Fruit fly (Drosophila melanogaster): Measurements from ENCODE around the gene CG1146.

CG1146 gene

DNA sequence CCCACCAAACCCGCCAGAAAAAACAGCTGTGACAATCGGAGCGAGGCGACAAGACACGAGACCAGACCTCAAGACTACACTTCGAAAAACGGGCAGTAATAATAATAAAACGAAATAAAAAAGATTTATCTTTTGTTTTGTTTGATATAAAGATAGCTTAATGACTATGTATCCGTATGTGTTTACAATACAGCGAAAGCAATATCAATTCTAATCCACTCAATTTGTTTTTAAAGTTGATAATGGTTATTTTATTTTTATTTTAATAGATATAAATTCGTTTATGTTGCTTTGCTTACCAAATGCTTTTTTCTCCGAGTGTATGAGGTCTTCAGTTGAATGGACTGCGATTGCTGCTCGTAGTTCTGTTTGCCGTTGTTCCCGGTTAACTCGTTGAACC, 9.4 kb upstream of the CG1146 start (continued):
- no peak for TF ChIP-seq hkb (optimal IDR thresholded peaks at IDR 0.05)
- TF ChIP-seq hkb (GFP tag; IDR thresholded peaks at IDR 0.05), result peak; percentile 51
- TF ChIP-seq CG14965 (GFP tag; optimal IDR thresholded peaks at IDR 0.05; ENCODE audit: borderline replicate concordance), result no peak
- no peak for TF ChIP-seq ssp (GFP tag; IDR thresholded peaks at IDR 0.05)
- no peak for TF ChIP-seq crc (GFP tag; optimal IDR thresholded peaks at IDR 0.05)
- TF ChIP-seq CG12942 (GFP tag; optimal IDR thresholded peaks at IDR 0.05), result no peak
- TF ChIP-seq br (optimal IDR thresholded peaks at IDR 0.05), result no peak
- TF ChIP-seq dysf (GFP tag; IDR thresholded peaks at IDR 0.05), result peak; percentile 58
- no peak for TF ChIP-seq exex (tag; optimal IDR thresholded peaks at IDR 0.05)
- peak; percentile 24 for TF ChIP-seq gcm (GFP tag; optimal IDR thresholded peaks at IDR 0.05)
- peak; percentile 60 for TF ChIP-seq trem (tag; optimal IDR thresholded peaks at IDR 0.05)
- peak in 1 of 2 experiments; percentile 18 for TF ChIP-seq Pdp1 (GFP tag; optimal IDR thresholded peaks at IDR 0.05)
- TF ChIP-seq gsb-n (tag; optimal IDR thresholded peaks at IDR 0.05), result peak; percentile 42
- peak; percentile 74 for TF ChIP-seq CG18262 (tag; optimal IDR thresholded peaks at IDR 0.05)
- TF ChIP-seq CG12769 (tag; optimal IDR thresholded peaks at IDR 0.05), result peak; percentile 18
- peak; percentile 14 for TF ChIP-seq CG9609 (GFP tag; optimal IDR thresholded peaks at IDR 0.05)
- peak; percentile 14 for TF ChIP-seq CG12219 (GFP tag; optimal IDR thresholded peaks at IDR 0.05)
- peak; percentile 16 for TF ChIP-seq CG1529 (GFP tag; optimal IDR thresholded peaks at IDR 0.05)
- TF ChIP-seq lab (GFP tag; optimal IDR thresholded peaks at IDR 0.05), result peak; percentile 71
- peak; percentile 20 for TF ChIP-seq CG9817 (tag; optimal IDR thresholded peaks at IDR 0.05)
- no peak for TF ChIP-seq fu2 (GFP tag; optimal IDR thresholded peaks at IDR 0.05)
- TF ChIP-seq Fer3 (tag; optimal IDR thresholded peaks at IDR 0.05), result peak; percentile 1
- TF ChIP-seq tap (tag; optimal IDR thresholded peaks at IDR 0.05), result peak; percentile 31
- TF ChIP-seq dpn (GFP tag; optimal IDR thresholded peaks at IDR 0.05), result no peak
- no peak for TF ChIP-seq Sry-δ (GFP tag; optimal IDR thresholded peaks at IDR 0.05)
- TF ChIP-seq dmrt11E (tag; optimal IDR thresholded peaks at IDR 0.05), result peak; percentile 45
- TF ChIP-seq run (tag; optimal IDR thresholded peaks at IDR 0.05), result no peak
- 0 out of 3 replicates have a peak, but pooled peaks have one; percentile 22 for TF ChIP-seq tgo (GFP tag; IDR thresholded peaks at IDR 0.05)
- TF ChIP-seq CG15696 (tag; optimal IDR thresholded peaks at IDR 0.05), result peak; percentile 41
- peak; percentile 28 for TF ChIP-seq ind (GFP tag; optimal IDR thresholded peaks at IDR 0.05)
- TF ChIP-seq Xrp1 (GFP tag; IDR thresholded peaks at IDR 0.05), result peak; percentile 65
- TF ChIP-seq CG8924 (tag; optimal IDR thresholded peaks at IDR 0.05), result peak; percentile 53
- TF ChIP-seq BEAF-32 (GFP tag; optimal IDR thresholded peaks at IDR 0.05), result no peak
- no peak for TF ChIP-seq CG11093 (GFP tag; IDR thresholded peaks at IDR 0.05)
- peak; percentile 12 for TF ChIP-seq twi (tag; optimal IDR thresholded peaks at IDR 0.05)
- TF ChIP-seq caup (GFP tag; optimal IDR thresholded peaks at IDR 0.05; ENCODE audit: severe bottlenecking), result peak; percentile 22
- peak; percentile 19 for TF ChIP-seq bcd (GFP tag; optimal IDR thresholded peaks at IDR 0.05)
- TF ChIP-seq Deaf1 (tag; optimal IDR thresholded peaks at IDR 0.05), result peak; percentile 56
- TF ChIP-seq bsh (GFP tag; optimal IDR thresholded peaks at IDR 0.05), result peak; percentile 39 to 66
- peak; percentile 39 for TF ChIP-seq CG4424 (GFP tag; optimal IDR thresholded peaks at IDR 0.05)
- peak; percentile 44 for TF ChIP-seq CG3281 (GFP tag; optimal IDR thresholded peaks at IDR 0.05)
- TF ChIP-seq otp (GFP tag; IDR thresholded peaks at IDR 0.05), result no peak
- TF ChIP-seq CG13296 (GFP tag; optimal IDR thresholded peaks at IDR 0.05), result peak; percentile 16
- peak; percentile 69 for TF ChIP-seq CG10267 (tag; optimal IDR thresholded peaks at IDR 0.05)
- no peak; the same call in 1 of the 2 replicates for TF ChIP-seq Atf6 (GFP tag; IDR thresholded peaks at IDR 0.05)
- TF ChIP-seq Atf-2 (GFP tag; optimal IDR thresholded peaks at IDR 0.05), result peak; percentile 35
- TF ChIP-seq Meics (GFP tag; optimal IDR thresholded peaks at IDR 0.05), result peak; percentile 49
